Worm (Caenorhabditis elegans): ENCODE data around the gene srw-44.

The srw-44 gene

DNA sequence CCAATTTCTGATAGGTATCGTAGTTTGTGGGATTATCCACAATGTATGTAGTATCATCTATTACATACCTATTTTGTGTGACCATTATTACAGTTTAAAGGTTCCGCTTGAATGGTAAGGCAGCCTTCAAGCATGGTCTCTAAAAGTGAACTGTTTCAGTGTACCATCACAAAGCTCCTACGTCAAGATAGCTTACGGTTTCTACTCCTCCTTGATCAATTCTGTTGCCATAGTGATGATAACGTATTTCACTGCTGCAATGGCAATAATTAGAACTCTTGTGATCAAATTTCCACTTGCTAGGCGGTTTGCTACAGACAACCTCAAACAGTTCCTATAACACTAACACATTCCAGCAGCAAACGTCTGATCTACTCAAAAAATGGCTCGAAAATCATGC is 3.3 kb downstream of the srw-44 start:
- TF ChIP-seq sox-4 (tag; optimal IDR thresholded peaks at IDR 0.05), result no peak
- TF ChIP-seq sox-2 (GFP tag; IDR thresholded peaks at IDR 0.05), result no peak
- TF ChIP-seq unc-42 (tag; optimal IDR thresholded peaks at IDR 0.05), result no peak
- TF ChIP-seq mec-3 (tag; optimal IDR thresholded peaks at IDR 0.05; ENCODE audit: borderline replicate concordance), result no peak
- TF ChIP-seq unc-86 (tag; optimal IDR thresholded peaks at IDR 0.05), result no peak
- TF ChIP-seq ceh-24 (tag; optimal IDR thresholded peaks at IDR 0.05), result no peak
- no peak for TF ChIP-seq lim-6 (tag; optimal IDR thresholded peaks at IDR 0.05)

- TF ChIP-seq pag-3 (tag; optimal IDR thresholded peaks at IDR 0.05; ENCODE audit: borderline replicate concordance), result no peak
- TF ChIP-seq pha-4 (tag; optimal IDR thresholded peaks at IDR 0.05), result no peak
- TF ChIP-seq zip-5 (tag; optimal IDR thresholded peaks at IDR 0.05), result no peak
- no peak for TF ChIP-seq ceh-19 (GFP tag; optimal IDR thresholded peaks at IDR 0.05)
- TF ChIP-seq dmd-4 (tag; optimal IDR thresholded peaks at IDR 0.05; ENCODE audit: borderline replicate concordance), result no peak
- no peak for TF ChIP-seq pros-1 (tag; optimal IDR thresholded peaks at IDR 0.05)
- TF ChIP-seq ceh-2 (tag; optimal IDR thresholded peaks at IDR 0.05), result no peak
- TF ChIP-seq sox-2 (GFP tag; IDR thresholded peaks at IDR 0.05), result no peak
- no peak for TF ChIP-seq ref-2 (tag; optimal IDR thresholded peaks at IDR 0.05)
- TF ChIP-seq madf-2 (tag; optimal IDR thresholded peaks at IDR 0.05), result no peak
- no peak for TF ChIP-seq fax-1 (tag; optimal IDR thresholded peaks at IDR 0.05)
- TF ChIP-seq ahr-1 (tag; optimal IDR thresholded peaks at IDR 0.05), result no peak
- no peak for TF ChIP-seq K02D7.2 (tag; optimal IDR thresholded peaks at IDR 0.05)
- no peak for TF ChIP-seq unc-55 (GFP tag; optimal IDR thresholded peaks at IDR 0.05)
These were observed 5.6 kb downstream of the srw-44 start, which contains the start of gene srw-43 for ce11 chrV:16685725-16686124. TSS of gene srw-43 (plus strand) at chrV:16686025.

DNA sequence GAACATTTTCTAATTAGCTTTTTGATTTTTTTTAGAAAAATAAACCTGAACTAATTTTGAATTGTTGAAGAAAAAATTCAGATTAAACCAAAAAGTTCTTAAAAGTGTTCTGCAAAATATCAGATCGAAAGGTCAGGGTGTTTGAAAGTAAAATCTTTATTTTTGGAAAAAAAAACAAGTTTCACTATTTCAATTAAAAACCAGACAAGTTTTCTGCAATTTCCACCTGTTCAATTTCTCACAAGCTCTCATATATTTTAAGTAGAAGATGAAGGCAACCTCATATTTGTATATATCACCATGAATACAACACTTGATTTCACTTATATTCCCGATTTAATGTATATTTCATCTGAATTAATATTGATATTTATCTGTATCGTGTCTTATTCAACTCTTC is 7.1 kb downstream of the srw-44 start, which contains the start of gene srz-102:
Gene srz-102, plus strand, starts transcription at position 301 of the 400 bp plus-strand sequence.
- no peak for TF ChIP-seq sox-4 (tag; optimal IDR thresholded peaks at IDR 0.05)
- TF ChIP-seq ceh-14 (tag; optimal IDR thresholded peaks at IDR 0.05), result no peak
- TF ChIP-seq ceh-48 (tag; optimal IDR thresholded peaks at IDR 0.05), result no peak
- no peak for TF ChIP-seq ceh-9 (tag; optimal IDR thresholded peaks at IDR 0.05)
- no peak for TF ChIP-seq ztf-16 (tag; optimal IDR thresholded peaks at IDR 0.05)
- no peak for TF ChIP-seq fkh-6 (tag; optimal IDR thresholded peaks at IDR 0.05)
- TF ChIP-seq ceh-34 (tag; optimal IDR thresholded peaks at IDR 0.05), result no peak
- no peak for TF ChIP-seq ama-1 (optimal IDR thresholded peaks at IDR 0.05)
- no peak for TF ChIP-seq T23F11.4 (GFP tag; optimal IDR thresholded peaks at IDR 0.05)
- TF ChIP-seq pqm-1 (tag; optimal IDR thresholded peaks at IDR 0.05), result no peak
- TF ChIP-seq K09A11.1 (tag; optimal IDR thresholded peaks at IDR 0.05; ENCODE audit: insufficient read depth), result no peak
- TF ChIP-seq hlh-8 (tag; optimal IDR thresholded peaks at IDR 0.05), result no peak
- no peak for TF ChIP-seq rnt-1 (tag; optimal IDR thresholded peaks at IDR 0.05)
- TF ChIP-seq unc-3 (GFP tag; conservative IDR thresholded peaks at IDR 0.05), result no peak
- no peak for TF ChIP-seq unc-3 (tag; optimal IDR thresholded peaks at IDR 0.05)
- TF ChIP-seq Y22D7AL.16 (tag; optimal IDR thresholded peaks at IDR 0.05), result no peak
- TF ChIP-seq dve-1 (tag; optimal IDR thresholded peaks at IDR 0.05), result no peak
- no peak for TF ChIP-seq ceh-19 (GFP tag; optimal IDR thresholded peaks at IDR 0.05)
- TF ChIP-seq mec-3 (tag; optimal IDR thresholded peaks at IDR 0.05; ENCODE audit: borderline replicate concordance), result no peak
- no peak for TF ChIP-seq sdc-2 (tag; optimal IDR thresholded peaks at IDR 0.05)

ce11 chrV:16692988-16693387 is 12.9 kb downstream of the srw-44 start:
- TF ChIP-seq madf-2 (tag; optimal IDR thresholded peaks at IDR 0.05) (no peak), elt-2 (tag; optimal IDR thresholded peaks at IDR 0.05) (no peak), pax-1 (tag; optimal IDR thresholded peaks at IDR 0.05) (no peak), ceh-24 (tag; optimal IDR thresholded peaks at IDR 0.05) (no peak), ttx-3 (tag; optimal IDR thresholded peaks at IDR 0.05) (no peak), ceh-45 (GFP tag; IDR thresholded peaks at IDR 0.05) (no peak), ama-1 (optimal IDR thresholded peaks at IDR 0.05) (no peak), eyg-1 (tag; optimal IDR thresholded peaks at IDR 0.05) (no peak), dmd-4 (tag; optimal IDR thresholded peaks at IDR 0.05; ENCODE audit: borderline replicate concordance) (no peak), ceh-48 (tag; optimal IDR thresholded peaks at IDR 0.05) (no peak), ref-2 (tag; optimal IDR thresholded peaks at IDR 0.05) (no peak), rnt-1 (tag; optimal IDR thresholded peaks at IDR 0.05) (no peak), hlh-30 (tag; optimal IDR thresholded peaks at IDR 0.05; ENCODE audit: insufficient read depth) (no peak), nhr-232 (tag; optimal IDR thresholded peaks at IDR 0.05) (no peak), unc-86 (tag; optimal IDR thresholded peaks at IDR 0.05) (no peak), hlh-15 (tag; optimal IDR thresholded peaks at IDR 0.05) (no peak), ceh-18 (tag; optimal IDR thresholded peaks at IDR 0.05) (no peak), ceh-2 (tag; optimal IDR thresholded peaks at IDR 0.05) (no peak), F13H6.1 (tag; optimal IDR thresholded peaks at IDR 0.05) (no peak)

All from whole organism, late embryonic.